Worm (Caenorhabditis elegans) whole organism, early embryonic: ENCODE measurements around the gene F15D4.6.

Source experiments
- B0310.2 ChIP-seq: sonication (generic microtip); optimal IDR thresholded peaks from 2 replicates; lab custom pipeline; 2016; ENCODE audit warnings: mild to moderate bottlenecking, missing genetic modification characterization, missing compliant biosample characterization
- aly-1 ChIP-seq: sonication (generic microtip); optimal IDR thresholded peaks from 2 replicates; lab custom pipeline; 2016; ENCODE audit warnings: missing genetic modification characterization, missing compliant biosample characterization
- ama-1 ChIP-seq: fragments of 150-350 bp; optimal IDR thresholded peaks from 2 replicates; lab custom pipeline; 2014
- ceh-13 ChIP-seq: fragments of 200-800 bp; sonication (Bioruptor generic); optimal IDR thresholded peaks from 2 replicates; lab custom pipeline; 2018; ENCODE audit warnings: mild to moderate bottlenecking, missing genetic modification characterization, missing compliant biosample characterization
- ceh-36 ChIP-seq: sonication (generic microtip); optimal IDR thresholded peaks from 2 replicates; lab custom pipeline; 2016; ENCODE audit warnings: missing genetic modification characterization, inconsistent platforms, missing compliant biosample characterization
- ets-7 ChIP-seq: sonication (generic microtip); optimal IDR thresholded peaks from 2 replicates; lab custom pipeline; 2016; ENCODE audit warnings: missing genotype, missing genetic modification characterization, missing compliant biosample characterization
- flt-1 ChIP-seq: fragments of 200-800 bp; sonication (Bioruptor generic); IDR thresholded peaks from 2 replicates; pipeline ENCODE4 v1.3.6; 2022; ENCODE audit warnings: missing genetic modification characterization, missing compliant biosample characterization
- hmbx-1 ChIP-seq: sonication (generic microtip); optimal IDR thresholded peaks from 2 replicates; lab custom pipeline; 2016; ENCODE audit warnings: mild to moderate bottlenecking, missing genetic modification characterization, missing compliant biosample characterization
- hnd-1 ChIP-seq: sonication (generic microtip); optimal IDR thresholded peaks from 2 replicates; lab custom pipeline; 2016; ENCODE audit warnings: missing genetic modification characterization, missing compliant biosample characterization
- pes-1 ChIP-seq: fragments of 200-800 bp; sonication (Bioruptor generic); IDR thresholded peaks from 2 replicates; pipeline ENCODE4 v1.3.6; 2022; ENCODE audit warnings: missing genetic modification reagents, missing genetic modification characterization, missing compliant biosample characterization
- scrt-1 ChIP-seq: fragments of 200-800 bp; sonication (Bioruptor generic); IDR thresholded peaks from 2 replicates; pipeline ENCODE4 v1.3.6; 2022; ENCODE audit warnings: missing genetic modification characterization, missing compliant biosample characterization
- sea-1 ChIP-seq: fragments of 200-800 bp; sonication (Bioruptor generic); conservative IDR thresholded peaks from 2 replicates; pipeline ENCODE4 v1.3.6; 2022; ENCODE audit warnings: missing genetic modification characterization, missing compliant biosample characterization
- tra-4 ChIP-seq: sonication (generic microtip); optimal IDR thresholded peaks from 2 replicates; lab custom pipeline; 2017; ENCODE audit warnings: missing genetic modification characterization, missing compliant biosample characterization

- TF ChIP-seq ets-7 (tag; lab: Kevin White, UChicago) (no peak), aly-1 (tag; lab: Kevin White, UChicago) (no peak), ama-1 (lab: Kevin White, UChicago) (no peak), scrt-1 (GFP tag; lab: Robert Waterston, UW) (no peak), ceh-36 (no peak), ceh-13 (GFP tag; lab: Kevin White, UChicago) (no peak), B0310.2 (tag; lab: Kevin White, UChicago) (no peak), flt-1 (GFP tag; lab: Robert Waterston, UW) (no peak), hnd-1 (tag; lab: Kevin White, UChicago) (no peak), tra-4 (tag; lab: Kevin White, UChicago) (no peak), hmbx-1 (tag; lab: Kevin White, UChicago) (no peak), pes-1 (GFP tag; lab: Robert Waterston, UW) (no peak), sea-1 (GFP tag; lab: Robert Waterston, UW) (no peak)
Measured at ce11 chrII:13278214-13278613, 29.2 kb downstream of the F15D4.6 start.
